Worm (Caenorhabditis elegans): ENCODE results near the gene pigk-1.
A peak's percentile ranks its signal among the peaks of the same experiment; 100 is the strongest.

ce11 chrIV:11150844-11151243 is 41.0 kb upstream of the pigk-1 start, which contains the start of gene C08F8.2:
- TF ChIP-seq skn-1 (tag; optimal IDR thresholded peaks at IDR 0.05) (no peak), ztf-4 (tag; optimal IDR thresholded peaks at IDR 0.05) (peak; percentile 13), lin-15B (tag; optimal IDR thresholded peaks at IDR 0.05) (no peak), pag-3 (tag; optimal IDR thresholded peaks at IDR 0.05; ENCODE audit: borderline replicate concordance, insufficient read depth) (no peak), pqm-1 (tag; optimal IDR thresholded peaks at IDR 0.05) (no peak), nhr-76 (tag; optimal IDR thresholded peaks at IDR 0.05) (no peak)

Data from whole organism, L1 larva.